Worm (Caenorhabditis elegans) whole organism, L2 larva: Measurements from ENCODE around the gene immt-1.

Experiments
- C34F6.9 ChIP-seq: fragments of 150-350 bp; optimal IDR thresholded peaks from 2 replicates; lab custom pipeline; 2014; ENCODE audit warnings: missing biosample characterization, missing genetic modification characterization
- Y55F3AM.14 ChIP-seq: fragments of 200-800 bp; sonication (Bioruptor generic); optimal IDR thresholded peaks from 2 replicates; lab custom pipeline; 2018; ENCODE audit warnings: mild to moderate bottlenecking, missing genetic modification characterization, missing compliant biosample characterization
- aly-2 ChIP-seq: fragments of 150-350 bp; optimal IDR thresholded peaks from 2 replicates; lab custom pipeline; 2014; ENCODE audit warnings: missing biosample characterization, missing genetic modification characterization
- blmp-1 ChIP-seq: sonication (generic microtip); optimal IDR thresholded peaks from 2 replicates; lab custom pipeline; 2017; ENCODE audit warnings: missing genetic modification characterization, mild to moderate bottlenecking, missing compliant biosample characterization, antibody characterized with exemption, moderate library complexity; ENCODE audit not compliant: insufficient read depth
- ceh-16 ChIP-seq: fragments of 150-350 bp; optimal IDR thresholded peaks from 2 replicates; lab custom pipeline; 2014; ENCODE audit warnings: missing biosample characterization, missing genetic modification characterization
- crh-2 ChIP-seq: sonication (generic microtip); optimal IDR thresholded peaks from 2 replicates; lab custom pipeline; 2017; ENCODE audit warnings: missing biosample characterization, missing genetic modification characterization
- egl-27 ChIP-seq: sonication (generic microtip); optimal IDR thresholded peaks from 3 replicates; lab custom pipeline; 2017; ENCODE audit warnings: missing biosample characterization, missing genetic modification reagents, missing genetic modification characterization
- elt-1 ChIP-seq: fragments of 150-350 bp; optimal IDR thresholded peaks from 2 replicates; lab custom pipeline; 2014; ENCODE audit warnings: missing biosample characterization, missing genetic modification characterization
- elt-3 ChIP-seq: sonication (generic microtip); optimal IDR thresholded peaks from 2 replicates; lab custom pipeline; 2017; ENCODE audit warnings: missing biosample characterization, missing genetic modification characterization
- fos-1 ChIP-seq: fragments of 150-350 bp; optimal IDR thresholded peaks from 2 replicates; lab custom pipeline; 2014; ENCODE audit warnings: missing biosample characterization, missing genetic modification characterization
- lin-11 ChIP-seq: fragments of 150-350 bp; sonication (generic microtip); optimal IDR thresholded peaks from 2 replicates; lab custom pipeline; 2014; ENCODE audit warnings: missing biosample characterization, missing genetic modification characterization, inconsistent platforms, mixed read lengths
- lin-13 ChIP-seq: fragments of 150-350 bp; optimal IDR thresholded peaks from 2 replicates; lab custom pipeline; 2014; ENCODE audit warnings: missing biosample characterization, missing genetic modification reagents, missing genetic modification characterization
- lsy-2 ChIP-seq, 2 experiments: fragments of 150-350 bp in 1 of 2; sonication (generic microtip) in 1 of 2; optimal IDR thresholded peaks; 2 replicates each; lab custom pipeline; 2014 to 2017; ENCODE audit warnings: missing biosample characterization in 2 of 2, missing genetic modification characterization in 2 of 2
- mbf-1 ChIP-seq: sonication (generic microtip); optimal IDR thresholded peaks from 2 replicates; lab custom pipeline; 2017; ENCODE audit warnings: missing biosample characterization, missing genetic modification characterization
- mdl-1 ChIP-seq, 2 experiments: fragments of 150-350 bp in 1 of 2; sonication (generic microtip) in 1 of 2; optimal IDR thresholded peaks; 2 replicates each; lab custom pipeline; 2017; ENCODE audit warnings: missing biosample characterization in 2 of 2, missing genetic modification characterization in 2 of 2
- nhr-10 ChIP-seq: sonication (generic microtip); optimal IDR thresholded peaks from 2 replicates; lab custom pipeline; 2017; ENCODE audit warnings: missing biosample characterization, missing genetic modification characterization
- nhr-12 ChIP-seq: fragments of 150-350 bp; optimal IDR thresholded peaks from 2 replicates; lab custom pipeline; 2014; ENCODE audit warnings: missing biosample characterization, missing genetic modification characterization
- nhr-129 ChIP-seq: fragments of 150-350 bp; optimal IDR thresholded peaks from 2 replicates; lab custom pipeline; 2014; ENCODE audit warnings: missing biosample characterization, missing genetic modification characterization
- nhr-21 ChIP-seq: fragments of 150-350 bp; optimal IDR thresholded peaks from 2 replicates; lab custom pipeline; 2014; ENCODE audit warnings: missing biosample characterization, missing genetic modification characterization
- nhr-23 ChIP-seq: fragments of 150-350 bp; optimal IDR thresholded peaks from 2 replicates; lab custom pipeline; 2014; ENCODE audit warnings: missing biosample characterization, missing genetic modification reagents, missing genetic modification characterization
- nhr-237 ChIP-seq: fragments of 150-350 bp; optimal IDR thresholded peaks from 2 replicates; lab custom pipeline; 2014; ENCODE audit warnings: missing biosample characterization, missing genetic modification characterization
- nhr-25 ChIP-seq: fragments of 150-350 bp; sonication (generic microtip); optimal IDR thresholded peaks from 3 replicates; lab custom pipeline; 2014; ENCODE audit warnings: missing biosample characterization, missing genetic modification characterization
- sem-4 ChIP-seq: fragments of 150-350 bp; optimal IDR thresholded peaks from 2 replicates; lab custom pipeline; 2014; ENCODE audit warnings: missing biosample characterization, missing genetic modification reagents, missing genetic modification characterization
- skn-1 ChIP-seq: sonication (generic microtip); optimal IDR thresholded peaks from 2 replicates; lab custom pipeline; 2017; ENCODE audit warnings: missing biosample characterization, missing genetic modification characterization
- sma-9 ChIP-seq, 2 experiments: fragments of 150-350 bp in 1 of 2; sonication (generic microtip) in 1 of 2; optimal IDR thresholded peaks; 2 replicates each; lab custom pipeline; 2014 to 2016; ENCODE audit warnings: missing genetic modification characterization in 2 of 2, mild to moderate bottlenecking in 1 of 2, missing biosample characterization in 1 of 2, missing compliant biosample characterization in 1 of 2, missing genetic modification reagents in 1 of 2, moderate library complexity in 1 of 2
- snpc-4 ChIP-seq: fragments of 150-350 bp; optimal IDR thresholded peaks from 2 replicates; lab custom pipeline; 2014; ENCODE audit warnings: missing biosample characterization, missing genetic modification characterization
- unc-39 ChIP-seq: fragments of 150-350 bp; optimal IDR thresholded peaks from 2 replicates; lab custom pipeline; 2014; ENCODE audit warnings: missing biosample characterization, missing genetic modification characterization
- unc-62 ChIP-seq: fragments of 150-350 bp; optimal IDR thresholded peaks from 2 replicates; lab custom pipeline; 2014; ENCODE audit warnings: missing biosample characterization, missing genetic modification reagents, missing genetic modification characterization
- ztf-1 ChIP-seq: fragments of 200-800 bp; sonication (Bioruptor generic); conservative IDR thresholded peaks from 2 replicates; pipeline ENCODE4 v1.3.6; 2022; ENCODE audit warnings: missing genetic modification characterization, missing compliant biosample characterization
- ztf-11 ChIP-seq: sonication (generic microtip); optimal IDR thresholded peaks from 2 replicates; lab custom pipeline; 2017; ENCODE audit warnings: missing biosample characterization, missing genetic modification characterization

immt-1 gene

ce11 chrX:2705809-2706378 lies 18.9 kb upstream of the immt-1 start, which contains the start of gene igcm-3:
Gene igcm-3, minus strand, starts transcription at chrX:2705859.
- no peak for TF ChIP-seq sma-9 (GFP tag; optimal IDR thresholded peaks at IDR 0.05; lab: Kevin White, UChicago)
- TF ChIP-seq sma-9 (tag; optimal IDR thresholded peaks at IDR 0.05; lab: Kevin White, UChicago), result no peak
- TF ChIP-seq nhr-129 (tag; lab: Kevin White, UChicago), result no peak
- TF ChIP-seq crh-2 (tag; lab: Kevin White, UChicago), result no peak
- no peak for TF ChIP-seq ztf-1 (GFP tag; lab: Robert Waterston, UW)
- TF ChIP-seq snpc-4, result no peak
- no peak for TF ChIP-seq sem-4 (tag; lab: Kevin White, UChicago)
- TF ChIP-seq skn-1 (tag; lab: Kevin White, UChicago), result no peak
- no peak for TF ChIP-seq unc-62 (GFP tag; lab: Kevin White, UChicago)
- TF ChIP-seq nhr-25, result no peak
- no peak for TF ChIP-seq ceh-16 (tag; lab: Kevin White, UChicago)
- no peak for TF ChIP-seq C34F6.9 (tag; lab: Kevin White, UChicago)
- TF ChIP-seq lin-11 (tag; lab: Kevin White, UChicago), result no peak
- no peak for TF ChIP-seq lin-13 (GFP tag; lab: Kevin White, UChicago)
- TF ChIP-seq nhr-237, result no peak
- TF ChIP-seq elt-3 (tag; lab: Kevin White, UChicago), result no peak
- no peak for TF ChIP-seq mbf-1 (tag; lab: Kevin White, UChicago)

- TF ChIP-seq nhr-25 (peak; percentile 41), blmp-1 (tag; lab: Kevin White, UChicago) (peak; percentile 29), fos-1 (no peak), nhr-23 (tag; lab: Kevin White, UChicago) (no peak)
Observed at ce11 chrX:2704768-2705486, 17.9 kb upstream of the immt-1 start.

- TF ChIP-seq elt-1 (tag; lab: Kevin White, UChicago) (peak; percentile 88), aly-2 (tag; lab: Kevin White, UChicago) (no peak), nhr-25 (peak; percentile 68), fos-1 (peak; percentile 31), sma-9 (GFP tag; optimal IDR thresholded peaks at IDR 0.05; lab: Kevin White, UChicago) (peak; percentile 72), sma-9 (tag; optimal IDR thresholded peaks at IDR 0.05; lab: Kevin White, UChicago) (no peak), ceh-16 (tag; lab: Kevin White, UChicago) (peak; percentile 94), snpc-4 (no peak)
Observed at ce11 chrX:2703887-2704286, 16.9 kb upstream of the immt-1 start.

ce11 chrX:2700649-2701048 lies 13.7 kb upstream of the immt-1 start:
- no peak for TF ChIP-seq egl-27 (tag; lab: Kevin White, UChicago)
- no peak for TF ChIP-seq unc-39 (tag; lab: Kevin White, UChicago)
- no peak for TF ChIP-seq ztf-11 (tag; lab: Kevin White, UChicago)
- no peak for TF ChIP-seq nhr-12
- TF ChIP-seq nhr-10 (tag; lab: Kevin White, UChicago), result no peak
- TF ChIP-seq nhr-129 (tag; lab: Kevin White, UChicago), result no peak

ce11 chrX:2698197-2698800 lies 11.3 kb upstream of the immt-1 start:
- peak; percentile 33 for TF ChIP-seq Y55F3AM.14 (GFP tag; lab: Kevin White, UChicago)
- TF ChIP-seq nhr-12, result no peak
- peak; percentile 9 for TF ChIP-seq fos-1

- TF ChIP-seq C34F6.9 (tag; lab: Kevin White, UChicago) (no peak), elt-1 (tag; lab: Kevin White, UChicago) (no peak), nhr-21 (tag; lab: Kevin White, UChicago) (no peak), Y55F3AM.14 (GFP tag; lab: Kevin White, UChicago) (no peak), lsy-2 (tag; optimal IDR thresholded peaks at IDR 0.05; lab: Kevin White, UChicago) (no peak), skn-1 (tag; lab: Kevin White, UChicago) (no peak), ceh-16 (tag; lab: Kevin White, UChicago) (no peak), mdl-1 (tag; optimal IDR thresholded peaks at IDR 0.05; lab: Kevin White, UChicago) (no peak), unc-39 (tag; lab: Kevin White, UChicago) (no peak), nhr-25 (no peak)
Observed at ce11 chrX:2697645-2698044, 10.7 kb upstream of the immt-1 start.
